Worm (Caenorhabditis elegans): Measurements from ENCODE around the gene alkb-7.

ce11 chrII:12774402-12774801, 13.6 kb downstream of the alkb-7 start, which contains the start of gene Y46G5A.14:
- TF ChIP-seq ces-1 (GFP tag; optimal IDR thresholded peaks at IDR 0.05) (no peak), blmp-1 (tag; optimal IDR thresholded peaks at IDR 0.05) (no peak), unc-62 (GFP tag; optimal IDR thresholded peaks at IDR 0.05) (no peak), elt-3 (tag; optimal IDR thresholded peaks at IDR 0.05) (no peak), mep-1 (tag; optimal IDR thresholded peaks at IDR 0.05) (no peak), mls-2 (tag; optimal IDR thresholded peaks at IDR 0.05) (no peak), ztf-11 (tag; optimal IDR thresholded peaks at IDR 0.05) (no peak), elt-1 (tag; optimal IDR thresholded peaks at IDR 0.05; ENCODE audit: borderline replicate concordance, insufficient read depth) (no peak), lsy-2 (tag; optimal IDR thresholded peaks at IDR 0.05) (no peak), nhr-237 (tag; optimal IDR thresholded peaks at IDR 0.05) (no peak)
